Worm (Caenorhabditis elegans) whole organism, mixed stage, embryonic: ENCODE measurements around the gene nhr-97.

Experiments
- blmp-1 ChIP-seq: fragments of 150-350 bp; optimal IDR thresholded peaks from 2 replicates; lab custom pipeline; 2014; ENCODE audit warnings: missing biosample characterization, missing genetic modification characterization
- ces-1 ChIP-seq: fragments of 150-350 bp; optimal IDR thresholded peaks from 2 replicates; lab custom pipeline; 2014; ENCODE audit warnings: missing biosample characterization, missing genetic modification reagents, missing genetic modification characterization
- cnd-1 ChIP-seq: fragments of 200-800 bp; sonication (Bioruptor generic); optimal IDR thresholded peaks from 2 replicates; lab custom pipeline; 2018; ENCODE audit warnings: mild to moderate bottlenecking, missing genetic modification characterization, missing compliant biosample characterization
- elt-3 ChIP-seq: fragments of 150-350 bp; optimal IDR thresholded peaks from 2 replicates; lab custom pipeline; 2014; ENCODE audit warnings: missing biosample characterization, missing genetic modification characterization
- ham-2 ChIP-seq: fragments of 200-800 bp; sonication (Bioruptor generic); optimal IDR thresholded peaks from 2 replicates; lab custom pipeline; 2018; ENCODE audit warnings: mild to moderate bottlenecking, missing genetic modification characterization, missing compliant biosample characterization
- lsy-2 ChIP-seq: fragments of 150-350 bp; optimal IDR thresholded peaks from 2 replicates; lab custom pipeline; 2014; ENCODE audit warnings: missing biosample characterization, missing genetic modification characterization
- nhr-237 ChIP-seq: fragments of 150-350 bp; optimal IDR thresholded peaks from 2 replicates; lab custom pipeline; 2014; ENCODE audit warnings: missing biosample characterization, missing genetic modification characterization
- sptf-1 ChIP-seq: sonication (generic microtip); optimal IDR thresholded peaks from 2 replicates; lab custom pipeline; 2017; ENCODE audit warnings: mild to moderate bottlenecking, missing genetic modification characterization, moderate library complexity, missing compliant biosample characterization
- tbx-8 ChIP-seq: fragments of 200-800 bp; sonication (Bioruptor generic); optimal IDR thresholded peaks from 2 replicates; lab custom pipeline; 2018; ENCODE audit warnings: mild to moderate bottlenecking, missing genetic modification characterization, moderate library complexity, missing compliant biosample characterization
- unc-62 ChIP-seq: fragments of 150-350 bp; optimal IDR thresholded peaks from 2 replicates; lab custom pipeline; 2014; ENCODE audit warnings: missing biosample characterization, missing genetic modification reagents, missing genetic modification characterization
- ztf-11 ChIP-seq: fragments of 150-350 bp; optimal IDR thresholded peaks from 2 replicates; lab custom pipeline; 2014; ENCODE audit warnings: missing biosample characterization, missing genetic modification characterization

- TF ChIP-seq ces-1 (GFP tag; lab: Kevin White, UChicago) (peak; percentile 66), ztf-11 (tag; lab: Kevin White, UChicago) (no peak), cnd-1 (tag; lab: Kevin White, UChicago) (no peak), lsy-2 (tag; lab: Kevin White, UChicago) (no peak), nhr-237 (tag; lab: Kevin White, UChicago) (no peak), ham-2 (GFP tag; lab: Kevin White, UChicago) (no peak), unc-62 (no peak), blmp-1 (tag; lab: Kevin White, UChicago) (no peak), sptf-1 (tag; lab: Kevin White, UChicago) (no peak), elt-3 (tag; lab: Kevin White, UChicago) (no peak), tbx-8 (no peak)
Observed at ce11 chrIV:9803544-9803943, 46.1 kb downstream of the nhr-97 start.
